Fruit fly (Drosophila melanogaster) whole organism, embryonic: ENCODE results near the gene Rai1.

Experiments used
- Aef1 ChIP-seq: fragments of 200-800 bp; sonication (Bioruptor generic); IDR thresholded peaks from 3 replicates; pipeline ENCODE4 v1.3.6; 2022; ENCODE audit warnings: missing biosample characterization, missing genetic modification characterization
- B-H1 ChIP-seq: fragments of 200-800 bp; sonication (Bioruptor generic); IDR thresholded peaks from 3 replicates; pipeline ENCODE4 v1.3.6; 2022; ENCODE audit warnings: missing biosample characterization, missing genetic modification characterization
- C15 ChIP-seq: fragments of 200-800 bp; sonication (Bioruptor generic); IDR thresholded peaks from 3 replicates; pipeline ENCODE4 v1.3.6; 2022; ENCODE audit warnings: missing biosample characterization, missing genetic modification characterization
- CG10979 ChIP-seq: fragments of 200-800 bp; sonication (Bioruptor generic); optimal IDR thresholded peaks from 2 replicates; lab custom pipeline; 2018; ENCODE audit warnings: missing biosample characterization, mild to moderate bottlenecking, missing genetic modification characterization, moderate library complexity
- CG12219 ChIP-seq: fragments of 200-800 bp; sonication (Bioruptor generic); optimal IDR thresholded peaks from 3 replicates; lab custom pipeline; 2018; ENCODE audit warnings: missing biosample characterization, mild to moderate bottlenecking, missing genetic modification characterization
- CG12391 ChIP-seq: fragments of 200-800 bp; sonication (Bioruptor generic); optimal IDR thresholded peaks from 3 replicates; lab custom pipeline; 2018; ENCODE audit warnings: missing biosample characterization, mild to moderate bottlenecking, missing genetic modification characterization, moderate library complexity
- CG13123 ChIP-seq: fragments of 200-800 bp; sonication (Bioruptor generic); optimal IDR thresholded peaks from 2 replicates; lab custom pipeline; 2016; ENCODE audit warnings: missing biosample characterization, missing genetic modification characterization
- CG13287 ChIP-seq: fragments of 200-800 bp; sonication (Bioruptor generic); IDR thresholded peaks from 2 replicates; pipeline ENCODE4 v1.3.6; 2022; ENCODE audit warnings: missing biosample characterization, missing genetic modification characterization; ENCODE audit not compliant: partially characterized antibody
- CG14050 ChIP-seq: fragments of 200-800 bp; sonication (Bioruptor generic); IDR thresholded peaks from 3 replicates; pipeline ENCODE4 v1.3.6; 2022; ENCODE audit warnings: missing biosample characterization, missing genetic modification characterization
- CG14965 ChIP-seq: fragments of 200-800 bp; sonication (Bioruptor generic); optimal IDR thresholded peaks from 2 replicates; lab custom pipeline; 2016; ENCODE audit warnings: missing biosample characterization, missing genetic modification characterization, borderline replicate concordance
- CG16863 ChIP-seq: fragments of 200-800 bp; sonication (Bioruptor generic); optimal IDR thresholded peaks from 3 replicates; lab custom pipeline; 2016; ENCODE audit warnings: missing biosample characterization, missing genetic modification characterization
- CG17186 ChIP-seq: fragments of 200-800 bp; sonication (Bioruptor generic); optimal IDR thresholded peaks from 3 replicates; lab custom pipeline; 2017; ENCODE audit warnings: missing biosample characterization, missing genetic modification reagents, missing genetic modification characterization
- CG17328 ChIP-seq: fragments of 200-800 bp; sonication (Bioruptor generic); IDR thresholded peaks from 2 replicates; pipeline ENCODE4 v1.3.6; 2022; ENCODE audit warnings: missing biosample characterization, missing genetic modification characterization
- CG2129 ChIP-seq: fragments of 200-800 bp; sonication (Bioruptor generic); IDR thresholded peaks from 2 replicates; pipeline ENCODE4 v1.3.6; 2022; ENCODE audit warnings: missing biosample characterization, missing genetic modification characterization; ENCODE audit not compliant: partially characterized antibody
- CG2712 ChIP-seq: fragments of 200-800 bp; optimal IDR thresholded peaks from 3 replicates; lab custom pipeline; 2019; ENCODE audit warnings: missing biosample characterization, mild to moderate bottlenecking, missing genetic modification characterization, moderate library complexity
- CG4360 ChIP-seq: fragments of 200-800 bp; sonication (Bioruptor generic); IDR thresholded peaks from 2 replicates; pipeline ENCODE4 v1.3.6; 2022; ENCODE audit warnings: missing biosample characterization, missing genetic modification characterization
- CG7271 ChIP-seq: fragments of 200-800 bp; sonication (Bioruptor generic); optimal IDR thresholded peaks from 2 replicates; lab custom pipeline; 2018; ENCODE audit warnings: missing biosample characterization, mild to moderate bottlenecking, missing genetic modification characterization, moderate library complexity
- CG9876 ChIP-seq: fragments of 200-800 bp; sonication (Bioruptor generic); optimal IDR thresholded peaks from 2 replicates; lab custom pipeline; 2016; ENCODE audit warnings: missing biosample characterization, missing genetic modification characterization
- CTCF ChIP-seq: fragments of 200-800 bp; sonication (Bioruptor generic); optimal IDR thresholded peaks from 2 replicates; lab custom pipeline; 2017; ENCODE audit warnings: missing biosample characterization, mild to moderate bottlenecking, missing genetic modification characterization, moderate library complexity
- D19B ChIP-seq: fragments of 200-800 bp; sonication (Bioruptor generic); optimal IDR thresholded peaks from 2 replicates; lab custom pipeline; 2017; ENCODE audit warnings: missing biosample characterization, mild to moderate bottlenecking, missing genetic modification characterization
- Dref ChIP-seq: fragments of 200-800 bp; sonication (Bioruptor generic); IDR thresholded peaks from 2 replicates; pipeline ENCODE4 v1.3.6; 2022; ENCODE audit warnings: missing biosample characterization, missing genetic modification characterization
- Ets97D ChIP-seq: fragments of 200-800 bp; sonication (Bioruptor generic); optimal IDR thresholded peaks from 3 replicates; lab custom pipeline; 2016; ENCODE audit warnings: missing biosample characterization, missing genetic modification characterization
- Gug ChIP-seq: fragments of 200-800 bp; sonication (Bioruptor generic); IDR thresholded peaks from 4 replicates; pipeline ENCODE4 v1.3.6; 2022; ENCODE audit warnings: missing biosample characterization, missing genetic modification characterization
- Hr39 ChIP-seq: fragments of >200 bp; optimal IDR thresholded peaks from 2 replicates; lab custom pipeline; 2017
- MBD-R2 ChIP-seq: fragments of 200-800 bp; sonication (Bioruptor generic); IDR thresholded peaks from 2 replicates; pipeline ENCODE4 v1.3.6; 2022; ENCODE audit warnings: missing biosample characterization, missing genetic modification characterization
- Med ChIP-seq: fragments of 200-800 bp; sonication (Bioruptor generic); peaks from one replicate; lab custom pipeline; 2016; ENCODE audit warnings: missing biosample characterization, missing genetic modification characterization, mild to moderate bottlenecking, inconsistent platforms, moderate library complexity
- Mrtf ChIP-seq: fragments of 200-800 bp; sonication (Bioruptor generic); IDR thresholded peaks from 3 replicates; pipeline ENCODE4 v1.3.6; 2022; ENCODE audit warnings: missing biosample characterization, missing genetic modification characterization
- Myb ChIP-seq: fragments of 200-800 bp; sonication (Bioruptor generic); optimal IDR thresholded peaks from 2 replicates; lab custom pipeline; 2016; ENCODE audit warnings: missing biosample characterization, missing genetic modification characterization
- PHDP ChIP-seq: fragments of 200-800 bp; sonication (Bioruptor generic); optimal IDR thresholded peaks from 3 replicates; lab custom pipeline; 2018; ENCODE audit warnings: missing biosample characterization, mild to moderate bottlenecking, missing genetic modification characterization, moderate library complexity
- Pdp1 ChIP-seq, 2 experiments: fragments of 200-800 bp; sonication (Bioruptor generic); optimal IDR thresholded peaks; 3 replicates each; lab custom pipeline; 2016; ENCODE audit warnings: missing biosample characterization in 2 of 2, missing genetic modification characterization in 2 of 2, mild to moderate bottlenecking in 1 of 2, moderate library complexity in 1 of 2
- Ptx1 ChIP-seq: fragments of 200-800 bp; sonication (Bioruptor generic); IDR thresholded peaks from 2 replicates; pipeline ENCODE4 v1.3.6; 2022; ENCODE audit warnings: missing biosample characterization, missing genetic modification characterization
- Taf1 ChIP-seq: fragments of 200-800 bp; sonication (Bioruptor generic); IDR thresholded peaks from 2 replicates; pipeline ENCODE4 v1.3.6; 2022; ENCODE audit warnings: missing biosample characterization, missing genetic modification characterization
- az2 ChIP-seq: fragments of 200-800 bp; sonication (Bioruptor generic); optimal IDR thresholded peaks from 3 replicates; lab custom pipeline; 2016; ENCODE audit warnings: missing biosample characterization, missing genetic modification characterization
- ci ChIP-seq: fragments of 200-800 bp; sonication (Bioruptor generic); IDR thresholded peaks from 3 replicates; pipeline ENCODE4 v1.3.6; 2022; ENCODE audit warnings: missing biosample characterization, missing genetic modification characterization
- crp ChIP-seq, 2 experiments: fragments of 200-800 bp; sonication (Bioruptor generic); optimal IDR thresholded peaks; 2 replicates in 1 of 2; 3 replicates in 1 of 2; lab custom pipeline; 2017; ENCODE audit warnings: missing biosample characterization in 2 of 2, missing genetic modification characterization in 2 of 2, mild to moderate bottlenecking in 1 of 2, moderate library complexity in 1 of 2
- dan ChIP-seq: fragments of 200-800 bp; sonication (Bioruptor generic); IDR thresholded peaks from 2 replicates; pipeline ENCODE4 v1.3.6; 2022; ENCODE audit warnings: missing biosample characterization, missing genetic modification characterization
- dimm ChIP-seq: fragments of 200-800 bp; sonication (Bioruptor generic); IDR thresholded peaks from 2 replicates; pipeline ENCODE4 v1.3.6; 2022; ENCODE audit warnings: missing biosample characterization, missing genetic modification characterization
- disco-r ChIP-seq: fragments of 200-800 bp; sonication (Bioruptor generic); optimal IDR thresholded peaks from 2 replicates; lab custom pipeline; 2016; ENCODE audit warnings: missing biosample characterization, missing genetic modification characterization
- exex ChIP-seq: fragments of 200-800 bp; sonication (Bioruptor generic); optimal IDR thresholded peaks from 4 replicates; lab custom pipeline; 2018; ENCODE audit warnings: missing biosample characterization, mild to moderate bottlenecking, missing genetic modification characterization, moderate library complexity
- fu2 ChIP-seq: fragments of 200-800 bp; sonication (Bioruptor generic); optimal IDR thresholded peaks from 2 replicates; lab custom pipeline; 2016; ENCODE audit warnings: missing biosample characterization, missing genetic modification characterization
- grn ChIP-seq: fragments of 200-800 bp; sonication (Bioruptor generic); optimal IDR thresholded peaks from 3 replicates; lab custom pipeline; 2017; ENCODE audit warnings: missing biosample characterization, missing genetic modification characterization
- mirr ChIP-seq: fragments of 200-800 bp; sonication (Bioruptor generic); optimal IDR thresholded peaks from 3 replicates; lab custom pipeline; 2018; ENCODE audit warnings: missing biosample characterization, mild to moderate bottlenecking, missing genetic modification characterization
- odd ChIP-seq: fragments of 200-800 bp; sonication (Bioruptor generic); optimal IDR thresholded peaks from 2 replicates; lab custom pipeline; 2017; ENCODE audit warnings: missing biosample characterization, mild to moderate bottlenecking, missing genetic modification characterization
- prd ChIP-seq, 3 experiments: fragments of >200 bp in 2 of 3; fragments of 200-800 bp in 1 of 3; sonication (Bioruptor generic) in 1 of 3; optimal IDR thresholded peaks in 2 of 3; IDR thresholded peaks in 1 of 3; 2 replicates in 2 of 3; 3 replicates in 1 of 3; pipeline versions ENCODE4 v1.3.6 to Lab custom; 2017 to 2022; ENCODE audit warnings: missing biosample characterization in 1 of 3, missing genetic modification characterization in 1 of 3
- psq ChIP-seq: fragments of 200-800 bp; sonication (Bioruptor generic); optimal IDR thresholded peaks from 2 replicates; lab custom pipeline; 2017; ENCODE audit warnings: missing biosample characterization, missing genetic modification characterization
- ranshi ChIP-seq: fragments of 200-800 bp; sonication (Bioruptor generic); IDR thresholded peaks from 2 replicates; pipeline ENCODE4 v1.3.6; 2022; ENCODE audit warnings: missing biosample characterization, missing genetic modification characterization
- row ChIP-seq: fragments of 200-800 bp; sonication (Bioruptor generic); IDR thresholded peaks from 3 replicates; pipeline ENCODE4 v1.3.6; 2022; ENCODE audit warnings: missing biosample characterization, missing genetic modification characterization
- run ChIP-seq: fragments of 200-800 bp; sonication (Bioruptor generic); optimal IDR thresholded peaks from 3 replicates; lab custom pipeline; 2018; ENCODE audit warnings: missing biosample characterization, mild to moderate bottlenecking, missing genetic modification characterization
- sens ChIP-seq: fragments of 200-800 bp; sonication (Bioruptor generic); peaks from one replicate; lab custom pipeline; 2016; ENCODE audit warnings: missing biosample characterization, missing genetic modification characterization
- ssp ChIP-seq: fragments of 200-800 bp; sonication (Bioruptor generic); IDR thresholded peaks from 2 replicates; pipeline ENCODE4 v1.3.6; 2022; ENCODE audit warnings: missing biosample characterization, missing genetic modification characterization
- toy ChIP-seq: fragments of 200-800 bp; sonication (Bioruptor generic); IDR thresholded peaks from 2 replicates; pipeline ENCODE4 v1.3.6; 2022; ENCODE audit warnings: missing biosample characterization, missing genetic modification characterization
- wor ChIP-seq: fragments of 200-800 bp; sonication (Bioruptor generic); IDR thresholded peaks from 2 replicates; pipeline ENCODE4 v1.3.6; 2022; ENCODE audit warnings: missing biosample characterization, missing genetic modification characterization
- zfh1 ChIP-seq: fragments of 200-800 bp; sonication (Bioruptor generic); IDR thresholded peaks from 3 replicates; pipeline ENCODE4 v1.3.6; 2022; ENCODE audit warnings: missing biosample characterization, missing genetic modification characterization

Gene Rai1

DNA sequence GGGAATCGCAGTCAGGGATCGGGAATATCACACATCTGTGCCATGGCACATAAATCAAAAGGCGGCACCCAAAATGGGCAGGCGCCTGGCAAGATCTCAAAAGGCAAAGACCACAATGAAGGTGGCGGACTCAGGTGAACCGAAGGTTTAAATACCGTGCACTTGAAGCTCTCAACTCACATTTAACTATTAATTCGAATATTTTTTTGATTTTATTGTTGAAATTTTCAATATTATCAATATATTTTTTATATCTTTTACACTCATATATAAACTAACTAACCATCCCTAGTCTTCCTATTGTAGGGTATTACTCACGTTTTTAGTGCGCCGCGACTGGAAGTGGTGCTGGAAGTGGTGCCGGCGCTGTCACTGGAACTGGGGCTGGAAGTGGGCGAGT, 45.8 kb upstream of the Rai1 start (continued):
- TF ChIP-seq CG17328 (GFP tag; lab: Robert Waterston, UW) (no peak), Ets97D (no peak), run (tag; lab: Kevin White, UChicago) (no peak), row (peak; percentile 45; the same call in 2 of the 3 replicates), disco-r (no peak), Myb (GFP tag; lab: Kevin White, UChicago) (no peak), wor (no peak), CG16863 (GFP tag; lab: Kevin White, UChicago) (no peak), zfh1 (GFP tag; lab: Robert Waterston, UW) (0 out of 3 replicates have a peak, but pooled peaks have one; percentile 49), CG9876 (GFP tag; lab: Kevin White, UChicago) (no peak), ranshi (GFP tag; lab: Robert Waterston, UW) (peak; percentile 16; the same call in 1 of the 2 replicates), Mrtf (GFP tag; lab: Robert Waterston, UW) (no peak), C15 (GFP tag; lab: Robert Waterston, UW) (no peak), CG4360 (GFP tag; lab: Robert Waterston, UW) (no peak), Ptx1 (GFP tag; lab: Robert Waterston, UW) (no peak)

DNA sequence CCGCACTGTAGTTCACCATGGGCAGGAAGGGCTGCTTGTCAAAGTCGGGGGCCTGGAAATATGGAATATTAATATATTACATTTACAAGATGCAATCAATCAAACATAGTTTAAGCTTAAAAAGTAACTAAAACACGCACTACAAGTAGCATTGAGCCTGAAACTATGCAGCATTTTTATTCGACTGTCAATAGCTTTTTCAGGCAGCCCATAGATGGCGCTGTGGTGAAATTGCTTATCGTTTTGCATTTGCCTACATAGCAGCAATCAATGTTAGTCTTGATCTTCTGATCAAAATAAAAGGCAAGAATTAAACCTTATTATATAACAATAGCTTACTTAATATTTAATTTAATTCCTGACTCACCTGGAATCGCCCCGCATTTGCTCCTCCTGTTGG, 43.4 kb upstream of the Rai1 start:
- TF ChIP-seq ranshi (GFP tag; lab: Robert Waterston, UW): no peak
- no peak for TF ChIP-seq CG12219
- TF ChIP-seq Med: peak; percentile 59
- TF ChIP-seq Aef1: no peak
- TF ChIP-seq CG7271 (tag; lab: Kevin White, UChicago): no peak
- peak; percentile 21 for TF ChIP-seq sens (GFP tag; lab: Kevin White, UChicago)
- TF ChIP-seq odd (GFP tag; lab: Kevin White, UChicago): no peak
- no peak for TF ChIP-seq B-H1 (GFP tag; lab: Robert Waterston, UW)
- no peak for TF ChIP-seq CG13287 (GFP tag; lab: Robert Waterston, UW)
- no peak for TF ChIP-seq CG17186 (GFP tag; lab: Kevin White, UChicago)
- TF ChIP-seq dimm (GFP tag; lab: Robert Waterston, UW): no peak
- TF ChIP-seq prd (optimal IDR thresholded peaks at IDR 0.05; lab: Kevin White, UChicago): no peak
- no peak for TF ChIP-seq prd (GFP tag; IDR thresholded peaks at IDR 0.05; lab: Robert Waterston, UW)
- no peak for TF ChIP-seq PHDP
- TF ChIP-seq Pdp1 (GFP tag; optimal IDR thresholded peaks at IDR 0.05; lab: Kevin White, UChicago): peak in 1 of 2 experiments; percentile 68
- peak; percentile 91 for TF ChIP-seq CTCF (GFP tag; lab: Kevin White, UChicago)
- TF ChIP-seq CG14965 (GFP tag; lab: Kevin White, UChicago): no peak
- TF ChIP-seq psq (GFP tag; lab: Kevin White, UChicago): no peak
- peak; percentile 99 for TF ChIP-seq CG10979
- no peak for TF ChIP-seq ssp (GFP tag; lab: Robert Waterston, UW)
- TF ChIP-seq ci (GFP tag; lab: Robert Waterston, UW): no peak
- TF ChIP-seq exex: no peak
- TF ChIP-seq Gug (GFP tag; lab: Robert Waterston, UW): no peak
- no peak for TF ChIP-seq D19B
- no peak for TF ChIP-seq az2 (GFP tag; lab: Kevin White, UChicago)

DNA sequence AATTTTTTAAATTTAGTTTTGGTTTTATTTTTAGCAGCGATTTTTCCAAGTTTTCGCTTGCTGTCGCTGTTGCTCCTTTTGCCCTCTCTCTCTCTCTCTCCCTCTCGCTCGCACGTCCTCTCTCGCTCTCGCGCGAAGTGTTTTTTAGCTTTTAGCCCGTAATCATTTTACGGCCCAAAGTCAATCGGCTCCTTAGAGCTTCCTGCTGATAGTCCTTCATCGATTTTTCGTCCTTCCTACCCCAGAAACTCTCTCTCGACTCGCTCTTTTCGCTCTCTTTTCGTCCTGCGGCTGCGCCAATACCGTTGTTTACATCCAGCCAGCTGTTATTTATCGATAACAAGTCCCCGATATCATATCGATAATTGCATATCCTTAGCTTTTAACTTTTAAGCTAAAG, 41.2 kb upstream of the Rai1 start, which contains the start of gene RSG7:
Gene RSG7, minus strand, starts transcription at position 139 of the 400 bp plus-strand sequence.
- TF ChIP-seq Hr39 (no peak), mirr (no peak), Taf1 (GFP tag; lab: Robert Waterston, UW) (no peak), grn (GFP tag; lab: Kevin White, UChicago) (no peak), crp (GFP tag; optimal IDR thresholded peaks at IDR 0.05; lab: Kevin White, UChicago) (peak in 1 of 2 experiments; percentile 35), CG14050 (no peak), dan (GFP tag; lab: Robert Waterston, UW) (no peak), Dref (GFP tag; lab: Robert Waterston, UW) (peak; percentile 42), CG2129 (GFP tag; lab: Robert Waterston, UW) (no peak), fu2 (GFP tag; lab: Kevin White, UChicago) (no peak), CG12391 (no peak), MBD-R2 (peak; percentile 27; the same call in 1 of the 2 replicates), CG13123 (GFP tag; lab: Kevin White, UChicago) (no peak), CG2712 (tag; lab: Kevin White, UChicago) (no peak), toy (no peak)
